Worm (Caenorhabditis elegans) whole organism, L4 larva: ENCODE results near the gene grl-27.

ENCODE experiments used
- F26F4.8 ChIP-seq: fragments of 200-800 bp; sonication (Bioruptor generic); conservative IDR thresholded peaks from 2 replicates; pipeline ENCODE4 v1.3.6; 2022; ENCODE audit warnings: missing genetic modification characterization, missing compliant biosample characterization
- F44E2.7 ChIP-seq: fragments of 200-800 bp; sonication (Bioruptor generic); IDR thresholded peaks from 2 replicates; pipeline ENCODE4 v2.1.2; 2022; ENCODE audit warnings: missing genetic modification characterization, missing compliant biosample characterization
- aha-1 ChIP-seq: fragments of 150-350 bp; peaks from one replicate; lab custom pipeline; 2014; ENCODE audit warnings: missing biosample characterization, missing genetic modification characterization
- arid-1 ChIP-seq: fragments of 200-800 bp; sonication (Bioruptor generic); conservative IDR thresholded peaks from 2 replicates; pipeline ENCODE4 v1.3.6; 2022; ENCODE audit warnings: missing genetic modification reagents, missing genetic modification characterization, missing compliant biosample characterization
- ceh-20 ChIP-seq: fragments of 200-800 bp; sonication (Bioruptor generic); IDR thresholded peaks from 2 replicates; pipeline ENCODE4 v1.3.6; 2022; ENCODE audit warnings: missing genetic modification reagents, missing genetic modification characterization, missing compliant biosample characterization
- ctbp-1 ChIP-seq: fragments of 200-800 bp; sonication (Bioruptor generic); IDR thresholded peaks from 2 replicates; pipeline ENCODE4 v1.3.6; 2022; ENCODE audit warnings: missing genetic modification reagents, missing genetic modification characterization, missing compliant biosample characterization
- daf-16 ChIP-seq, 3 experiments: sonication (generic microtip); optimal IDR thresholded peaks; 2 replicates each; lab custom pipeline; 2016 to 2017; ENCODE audit warnings: missing genetic modification characterization in 3 of 3, missing genetic modification reagents in 3 of 3, mild to moderate bottlenecking in 2 of 3, missing compliant biosample characterization in 2 of 3, missing biosample characterization in 1 of 3, moderate library complexity in 1 of 3
- daf-19 ChIP-seq: fragments of 200-800 bp; sonication (Bioruptor generic); conservative IDR thresholded peaks from 2 replicates; pipeline ENCODE4 v1.3.6; 2022; ENCODE audit warnings: missing genetic modification characterization, missing compliant biosample characterization
- daf-8 ChIP-seq: fragments of 200-800 bp; sonication (Bioruptor generic); IDR thresholded peaks from 2 replicates; pipeline ENCODE4 v1.3.6; 2022; ENCODE audit warnings: missing genetic modification characterization, missing compliant biosample characterization
- dmd-6 ChIP-seq: fragments of 200-800 bp; sonication (Bioruptor generic); IDR thresholded peaks from 2 replicates; pipeline ENCODE4 v1.3.6; 2022; ENCODE audit warnings: missing genetic modification reagents, missing genetic modification characterization, missing compliant biosample characterization
- dmd-9 ChIP-seq: fragments of 200-800 bp; sonication (Bioruptor generic); IDR thresholded peaks from 2 replicates; pipeline ENCODE4 v1.3.6; 2022; ENCODE audit warnings: missing genetic modification reagents, missing genetic modification characterization, missing compliant biosample characterization
- dpl-1 ChIP-seq: fragments of 150-350 bp; optimal IDR thresholded peaks from 2 replicates; lab custom pipeline; 2014; ENCODE audit warnings: missing biosample characterization, missing genetic modification reagents, missing genetic modification characterization
- dve-1 ChIP-seq: sonication (generic microtip); optimal IDR thresholded peaks from 2 replicates; lab custom pipeline; 2017; ENCODE audit warnings: antibody characterized with exemption, mild to moderate bottlenecking, missing genetic modification characterization, missing compliant biosample characterization; ENCODE audit not compliant: insufficient read depth
- egl-27 ChIP-seq: sonication (generic microtip); optimal IDR thresholded peaks from 3 replicates; lab custom pipeline; 2017; ENCODE audit warnings: missing biosample characterization, missing genetic modification reagents, missing genetic modification characterization
- hif-1 ChIP-seq, 2 experiments: sonication (generic microtip); optimal IDR thresholded peaks; 2 replicates each; lab custom pipeline; 2016 to 2017; ENCODE audit warnings: missing compliant biosample characterization in 2 of 2, missing genetic modification characterization in 2 of 2, missing genetic modification reagents in 2 of 2, missing genotype in 2 of 2, mild to moderate bottlenecking in 1 of 2
- hlh-11 ChIP-seq: fragments of 200-800 bp; sonication (Bioruptor generic); optimal IDR thresholded peaks from 2 replicates; lab custom pipeline; 2018; ENCODE audit warnings: mild to moderate bottlenecking, missing genetic modification characterization, missing compliant biosample characterization
- hlh-30 ChIP-seq: sonication (generic microtip); optimal IDR thresholded peaks from 2 replicates; lab custom pipeline; 2017; ENCODE audit warnings: antibody characterized with exemption, mild to moderate bottlenecking, missing genetic modification characterization, missing compliant biosample characterization; ENCODE audit not compliant: insufficient read depth
- hmg-1.1 ChIP-seq: fragments of 200-800 bp; sonication (Bioruptor generic); IDR thresholded peaks from 2 replicates; pipeline ENCODE4 v1.3.6; 2022; ENCODE audit warnings: missing genetic modification reagents, missing genetic modification characterization, missing compliant biosample characterization
- jun-1 ChIP-seq: fragments of 150-350 bp; optimal IDR thresholded peaks from 2 replicates; lab custom pipeline; 2014; ENCODE audit warnings: missing biosample characterization, missing genetic modification reagents, missing genetic modification characterization
- lin-13 ChIP-seq: fragments of 150-350 bp; optimal IDR thresholded peaks from 2 replicates; lab custom pipeline; 2014; ENCODE audit warnings: missing biosample characterization, missing genetic modification reagents, missing genetic modification characterization
- lin-29 ChIP-seq: fragments of 200-800 bp; sonication (Bioruptor generic); IDR thresholded peaks from 2 replicates; pipeline ENCODE4 v1.3.6; 2022; ENCODE audit warnings: missing genetic modification reagents, missing genetic modification characterization, missing compliant biosample characterization
- lin-38 ChIP-seq: fragments of 200-800 bp; sonication (Bioruptor generic); IDR thresholded peaks from 2 replicates; pipeline ENCODE4 v1.3.6; 2022; ENCODE audit warnings: missing genetic modification reagents, missing genetic modification characterization, missing compliant biosample characterization
- lin-39 ChIP-seq: fragments of 150-350 bp; optimal IDR thresholded peaks from 2 replicates; lab custom pipeline; 2014; ENCODE audit warnings: missing biosample characterization, missing genetic modification reagents, missing genetic modification characterization
- lir-3 ChIP-seq: sonication (generic microtip); optimal IDR thresholded peaks from 2 replicates; lab custom pipeline; 2016; ENCODE audit warnings: mild to moderate bottlenecking, missing genetic modification characterization, missing compliant biosample characterization
- lsy-2 ChIP-seq, 2 experiments: fragments of 150-350 bp in 1 of 2; sonication (generic microtip) in 1 of 2; optimal IDR thresholded peaks; 2 replicates each; lab custom pipeline; 2014 to 2017; ENCODE audit warnings: missing biosample characterization in 2 of 2, missing genetic modification characterization in 2 of 2
- madf-5 ChIP-seq, 2 experiments: fragments of 200-800 bp; sonication (Bioruptor generic); IDR thresholded peaks; 2 replicates each; pipeline ENCODE4 v1.3.6; 2022; ENCODE audit warnings: missing compliant biosample characterization in 2 of 2, missing genetic modification characterization in 2 of 2
- mdl-1 ChIP-seq, 2 experiments: fragments of 150-350 bp in 1 of 2; sonication (generic microtip) in 1 of 2; optimal IDR thresholded peaks; 2 replicates each; lab custom pipeline; 2014 to 2017; ENCODE audit warnings: missing biosample characterization in 2 of 2, missing genetic modification characterization in 2 of 2
- mep-1 ChIP-seq: fragments of 150-350 bp; sonication (generic microtip); optimal IDR thresholded peaks from 3 replicates; lab custom pipeline; 2014; ENCODE audit warnings: missing biosample characterization, missing genetic modification characterization
- mes-2 ChIP-seq: sonication (generic microtip); optimal IDR thresholded peaks from 2 replicates; lab custom pipeline; 2016; ENCODE audit warnings: missing genotype, mild to moderate bottlenecking, missing genetic modification characterization, missing compliant biosample characterization; ENCODE audit not compliant: poor library complexity, severe bottlenecking
- mxl-3 ChIP-seq: fragments of 200-800 bp; sonication (Bioruptor generic); optimal IDR thresholded peaks from 2 replicates; lab custom pipeline; 2018; ENCODE audit warnings: mild to moderate bottlenecking, missing genetic modification characterization, missing compliant biosample characterization
- nhr-10 ChIP-seq: fragments of 150-350 bp; optimal IDR thresholded peaks from 2 replicates; lab custom pipeline; 2014; ENCODE audit warnings: missing biosample characterization, missing genetic modification characterization
- nhr-102 ChIP-seq: sonication (generic microtip); optimal IDR thresholded peaks from 2 replicates; lab custom pipeline; 2016; ENCODE audit warnings: mild to moderate bottlenecking, missing genetic modification characterization, moderate library complexity, missing compliant biosample characterization
- nhr-11 ChIP-seq: fragments of 150-350 bp; optimal IDR thresholded peaks from 2 replicates; lab custom pipeline; 2014; ENCODE audit warnings: missing biosample characterization, missing genetic modification characterization
- nhr-28 ChIP-seq: fragments of 150-350 bp; optimal IDR thresholded peaks from 2 replicates; lab custom pipeline; 2014; ENCODE audit warnings: missing biosample characterization, missing genetic modification characterization
- nhr-42 ChIP-seq: fragments of 200-800 bp; sonication (Bioruptor generic); IDR thresholded peaks from 2 replicates; pipeline ENCODE4 v1.3.6; 2022; ENCODE audit warnings: missing genetic modification characterization, missing compliant biosample characterization
- nhr-77 ChIP-seq: fragments of 150-350 bp; optimal IDR thresholded peaks from 2 replicates; lab custom pipeline; 2014; ENCODE audit warnings: missing biosample characterization, missing genetic modification characterization
- pha-4 ChIP-seq, 2 experiments: fragments of 150-350 bp in 1 of 2; fragments of 200-800 bp in 1 of 2; sonication (Bioruptor generic) in 1 of 2; IDR thresholded peaks in 1 of 2; optimal IDR thresholded peaks in 1 of 2; 2 replicates each; pipeline versions ENCODE4 v1.3.6 to Lab custom; 2014 to 2022; ENCODE audit warnings: missing genetic modification characterization in 2 of 2, missing genetic modification reagents in 2 of 2, missing biosample characterization in 1 of 2, missing compliant biosample characterization in 1 of 2
- php-3 ChIP-seq: fragments of 200-800 bp; sonication (Bioruptor generic); IDR thresholded peaks from 2 replicates; pipeline ENCODE4 v1.3.6; 2022; ENCODE audit warnings: missing genetic modification reagents, missing genetic modification characterization, missing compliant biosample characterization
- pqm-1 ChIP-seq: sonication (generic microtip); optimal IDR thresholded peaks from 2 replicates; lab custom pipeline; 2017; ENCODE audit warnings: missing biosample characterization, missing genetic modification characterization
- rbr-2 ChIP-seq: sonication (generic microtip); optimal IDR thresholded peaks from 2 replicates; lab custom pipeline; 2016; ENCODE audit warnings: missing genotype, missing genetic modification characterization, missing compliant biosample characterization
- saeg-2 ChIP-seq: fragments of 200-800 bp; sonication (Bioruptor generic); IDR thresholded peaks from 2 replicates; pipeline ENCODE4 v1.3.6; 2022; ENCODE audit warnings: missing genetic modification reagents, missing genetic modification characterization, missing compliant biosample characterization
- snpc-4 ChIP-seq: fragments of 150-350 bp; optimal IDR thresholded peaks from 2 replicates; lab custom pipeline; 2014; ENCODE audit warnings: missing biosample characterization, missing genetic modification characterization
- tra-1 ChIP-seq: fragments of 200-800 bp; sonication (Bioruptor generic); IDR thresholded peaks from 2 replicates; pipeline ENCODE4 v1.3.6; 2022; ENCODE audit warnings: missing genetic modification reagents, missing genetic modification characterization, missing compliant biosample characterization
- zfp-3 ChIP-seq: fragments of 200-800 bp; sonication (Bioruptor generic); conservative IDR thresholded peaks from 2 replicates; pipeline ENCODE4 v1.3.6; 2022; ENCODE audit warnings: missing genetic modification reagents, missing genetic modification characterization, missing compliant biosample characterization

grl-27 gene

ce11 chrV:3580385-3580784, 4.7 kb upstream of the grl-27 start:
- peak; percentile 30; the same call in 1 of the 2 replicates for TF ChIP-seq dmd-6 (GFP tag; lab: Robert Waterston, UW)
- TF ChIP-seq tra-1, result no peak
- no peak for TF ChIP-seq egl-27 (tag; lab: Kevin White, UChicago)
- TF ChIP-seq php-3 (GFP tag; lab: Robert Waterston, UW), result 0 out of 2 replicates have a peak, but pooled peaks have one; percentile 45
- no peak for TF ChIP-seq daf-16 (GFP tag; optimal IDR thresholded peaks at IDR 0.05; lab: Kevin White, UChicago)
- TF ChIP-seq daf-16 (tag; optimal IDR thresholded peaks at IDR 0.05; lab: Kevin White, UChicago), result peak; percentile 97
- TF ChIP-seq nhr-28, result peak; percentile 51
- TF ChIP-seq pqm-1 (tag; lab: Kevin White, UChicago), result peak; percentile 50
- TF ChIP-seq hlh-11 (tag; lab: Kevin White, UChicago), result peak; percentile 16

- peak; percentile 61 for TF ChIP-seq mep-1
- TF ChIP-seq tra-1, result peak; percentile 34; the same call in 1 of the 2 replicates
- no peak for TF ChIP-seq lin-39 (tag; lab: Kevin White, UChicago)
- peak; percentile 80 for TF ChIP-seq nhr-11 (tag; lab: Kevin White, UChicago)
- TF ChIP-seq rbr-2 (tag; lab: Kevin White, UChicago), result peak; percentile 15
- 0 out of 2 replicates have a peak, but pooled peaks have one; percentile 10 for TF ChIP-seq ceh-20 (GFP tag; lab: Robert Waterston, UW)
- no peak for TF ChIP-seq dmd-9
- TF ChIP-seq dmd-6 (GFP tag; lab: Robert Waterston, UW), result peak; percentile 36; the same call in 1 of the 2 replicates
- peak; percentile 18 for TF ChIP-seq mxl-3
- peak; percentile 39 for TF ChIP-seq mes-2
- TF ChIP-seq nhr-102 (tag; lab: Kevin White, UChicago), result peak; percentile 21
- no peak; the same call in 1 of the 2 replicates for TF ChIP-seq pha-4 (GFP tag; IDR thresholded peaks at IDR 0.05; lab: Robert Waterston, UW)
- no peak for TF ChIP-seq pha-4 (tag; optimal IDR thresholded peaks at IDR 0.05; lab: Kevin White, UChicago)
- TF ChIP-seq dve-1 (tag; lab: Kevin White, UChicago), result peak; percentile 34
- peak; percentile 70 for TF ChIP-seq hlh-30 (tag; lab: Kevin White, UChicago)
- TF ChIP-seq snpc-4 (tag; lab: Kevin White, UChicago), result no peak
- peak; percentile 23; the same call in 1 of the 2 replicates for TF ChIP-seq hmg-1.1 (GFP tag; lab: Robert Waterston, UW)
- peak; percentile 81 for TF ChIP-seq nhr-28
- TF ChIP-seq lsy-2 (tag; optimal IDR thresholded peaks at IDR 0.05; lab: Kevin White, UChicago), result peak in 1 of 2 experiments; percentile 66
- peak in 1 of 2 experiments; percentile 34 for TF ChIP-seq daf-16 (GFP tag; optimal IDR thresholded peaks at IDR 0.05; lab: Kevin White, UChicago)
- TF ChIP-seq daf-16 (tag; optimal IDR thresholded peaks at IDR 0.05; lab: Kevin White, UChicago), result peak; percentile 72
- TF ChIP-seq nhr-42 (GFP tag; lab: Robert Waterston, UW), result no peak
- TF ChIP-seq nhr-77 (tag; lab: Kevin White, UChicago), result no peak
- TF ChIP-seq lin-38 (GFP tag; lab: Robert Waterston, UW), result peak; percentile 24; the same call in 1 of the 2 replicates
- no peak for TF ChIP-seq F44E2.7 (GFP tag; lab: Robert Waterston, UW)
- peak; percentile 66 for TF ChIP-seq dpl-1 (GFP tag; lab: Kevin White, UChicago)
- peak; percentile 85 for TF ChIP-seq aha-1 (tag; lab: Kevin White, UChicago)
- TF ChIP-seq hif-1 (tag; optimal IDR thresholded peaks at IDR 0.05; lab: Kevin White, UChicago), result peak in 1 of 2 experiments; percentile 78
- TF ChIP-seq mdl-1 (tag; optimal IDR thresholded peaks at IDR 0.05; lab: Kevin White, UChicago), result peak; percentile 20 to 55
- TF ChIP-seq pqm-1 (tag; lab: Kevin White, UChicago), result peak; percentile 55
- peak; percentile 69 for TF ChIP-seq nhr-10 (tag; lab: Kevin White, UChicago)
- TF ChIP-seq zfp-3 (GFP tag; lab: Robert Waterston, UW), result 0 out of 2 replicates have a peak, but pooled peaks have one; percentile 9
- TF ChIP-seq lin-13 (GFP tag; lab: Kevin White, UChicago), result peak; percentile 82
- peak; percentile 74 for TF ChIP-seq hlh-11 (tag; lab: Kevin White, UChicago)
- TF ChIP-seq, all 104 proteins: peak for 25
Observed at ce11 chrV:3579795-3580194, 4.1 kb upstream of the grl-27 start.

ce11 chrV:3579248-3579647, 3.6 kb upstream of the grl-27 start:
- TF ChIP-seq arid-1 (GFP tag; lab: Robert Waterston, UW) (no peak), daf-19 (GFP tag; lab: Robert Waterston, UW) (no peak), F26F4.8 (GFP tag; lab: Robert Waterston, UW) (no peak), madf-5 (GFP tag; IDR thresholded peaks at IDR 0.05; lab: Robert Waterston, UW) (no peak), lin-38 (GFP tag; lab: Robert Waterston, UW) (no peak), ctbp-1 (GFP tag; lab: Robert Waterston, UW) (no peak), mxl-3 (peak; percentile 46), saeg-2 (GFP tag; lab: Robert Waterston, UW) (no peak), hmg-1.1 (GFP tag; lab: Robert Waterston, UW) (0 out of 2 replicates have a peak, but pooled peaks have one; percentile 16), lir-3 (tag; lab: Kevin White, UChicago) (no peak), jun-1 (tag; lab: Kevin White, UChicago) (no peak), daf-8 (GFP tag; lab: Robert Waterston, UW) (no peak), lin-29 (GFP tag; lab: Robert Waterston, UW) (no peak), aha-1 (tag; lab: Kevin White, UChicago) (peak; percentile 98)
